Fruit fly (Drosophila melanogaster) whole organism, larva: ENCODE data around the gene CG33669.
A peak's percentile ranks its signal among the peaks of the same experiment; 100 is the strongest.
"Not testable (repeated sequence)": the region's sequence is repeated elsewhere in the genome, so short reads cannot be mapped to it uniquely, and the experiment has no call there.

Experiments
- noc ChIP-seq: fragments of 200-800 bp; sonication (Bioruptor generic); optimal IDR thresholded peaks from 3 replicates; lab custom pipeline; 2019; ENCODE audit warnings: missing biosample characterization, mild to moderate bottlenecking, missing genetic modification characterization, moderate library complexity

CG33669 gene

dm6 chrX:6400000-6400399, at the start of gene CG33669:
TSS of gene CG33669 (minus strand) at chrX:6400100.
- TF ChIP-seq noc (tag; lab: Kevin White, UChicago): not testable (repeated sequence)

- TF ChIP-seq noc (tag; lab: Kevin White, UChicago): no peak
These were observed 39.6 kb upstream of the CG33669 start for dm6 chrX:6439495-6439894.

dm6 chrX:6419334-6419733, 19.4 kb upstream of the CG33669 start, which contains the start of gene CG33668:
TSS of gene CG33668 (minus strand) at chrX:6419434.
- TF ChIP-seq noc (tag; lab: Kevin White, UChicago): not testable (repeated sequence)

- TF ChIP-seq noc (tag; lab: Kevin White, UChicago): not testable (repeated sequence)
These were observed 16.0 kb downstream of the CG33669 start, which contains the start of gene CG33664 for dm6 chrX:6383920-6384319. TSS of gene CG33664 (plus strand) at chrX:6384220.

dm6 chrX:6376748-6377147, 23.2 kb downstream of the CG33669 start:
- no peak for TF ChIP-seq noc (tag; lab: Kevin White, UChicago)

- no peak for TF ChIP-seq noc (tag; lab: Kevin White, UChicago)
These were observed 24.3 kb downstream of the CG33669 start for dm6 chrX:6375636-6376035.

- TF ChIP-seq noc (tag; lab: Kevin White, UChicago): no peak
These were observed 27.1 kb downstream of the CG33669 start, which contains the start of gene PpV for dm6 chrX:6372769-6373197. TSS of gene PpV (minus strand) at chrX:6372915.

- peak; percentile 95 for TF ChIP-seq noc (tag; lab: Kevin White, UChicago)
These were observed 33.6 kb downstream of the CG33669 start for dm6 chrX:6366357-6366691.

dm6 chrX:6365632-6366356, 34.1 kb downstream of the CG33669 start, which contains the start of the genes swa and Marf:
TSS of gene swa (minus strand) at chrX:6365708.
TSS of gene Marf (plus strand) at chrX:6365949.
- TF ChIP-seq noc (tag; lab: Kevin White, UChicago): no peak

- no peak for TF ChIP-seq noc (tag; lab: Kevin White, UChicago)
These were observed 38.7 kb downstream of the CG33669 start for dm6 chrX:6361215-6361614.

- TF ChIP-seq noc (tag; lab: Kevin White, UChicago): no peak
These were observed 41.7 kb downstream of the CG33669 start for dm6 chrX:6358198-6358597.

dm6 chrX:6357456-6358007, 42.4 kb downstream of the CG33669 start:
- no peak for TF ChIP-seq noc (tag; lab: Kevin White, UChicago)

- TF ChIP-seq noc (tag; lab: Kevin White, UChicago): peak; percentile 29
These were observed 43.0 kb downstream of the CG33669 start for dm6 chrX:6356748-6357397.

- peak; percentile 38 for TF ChIP-seq noc (tag; lab: Kevin White, UChicago)
These were observed 44.7 kb downstream of the CG33669 start for dm6 chrX:6355090-6355679.

- no peak for TF ChIP-seq noc (tag; lab: Kevin White, UChicago)
These were observed 45.7 kb downstream of the CG33669 start for dm6 chrX:6354163-6354562.

dm6 chrX:6353613-6353986, 46.3 kb downstream of the CG33669 start:
- peak; percentile 75 for TF ChIP-seq noc (tag; lab: Kevin White, UChicago)
